Fruit fly (Drosophila melanogaster): Measurements from ENCODE around the gene CG7275.

Gene CG7275

dm6 chr3L:15537916-15538581, 39.3 kb downstream of the CG7275 start:
- peak; percentile 80 for TF ChIP-seq noc (tag; optimal IDR thresholded peaks at IDR 0.05)

DNA sequence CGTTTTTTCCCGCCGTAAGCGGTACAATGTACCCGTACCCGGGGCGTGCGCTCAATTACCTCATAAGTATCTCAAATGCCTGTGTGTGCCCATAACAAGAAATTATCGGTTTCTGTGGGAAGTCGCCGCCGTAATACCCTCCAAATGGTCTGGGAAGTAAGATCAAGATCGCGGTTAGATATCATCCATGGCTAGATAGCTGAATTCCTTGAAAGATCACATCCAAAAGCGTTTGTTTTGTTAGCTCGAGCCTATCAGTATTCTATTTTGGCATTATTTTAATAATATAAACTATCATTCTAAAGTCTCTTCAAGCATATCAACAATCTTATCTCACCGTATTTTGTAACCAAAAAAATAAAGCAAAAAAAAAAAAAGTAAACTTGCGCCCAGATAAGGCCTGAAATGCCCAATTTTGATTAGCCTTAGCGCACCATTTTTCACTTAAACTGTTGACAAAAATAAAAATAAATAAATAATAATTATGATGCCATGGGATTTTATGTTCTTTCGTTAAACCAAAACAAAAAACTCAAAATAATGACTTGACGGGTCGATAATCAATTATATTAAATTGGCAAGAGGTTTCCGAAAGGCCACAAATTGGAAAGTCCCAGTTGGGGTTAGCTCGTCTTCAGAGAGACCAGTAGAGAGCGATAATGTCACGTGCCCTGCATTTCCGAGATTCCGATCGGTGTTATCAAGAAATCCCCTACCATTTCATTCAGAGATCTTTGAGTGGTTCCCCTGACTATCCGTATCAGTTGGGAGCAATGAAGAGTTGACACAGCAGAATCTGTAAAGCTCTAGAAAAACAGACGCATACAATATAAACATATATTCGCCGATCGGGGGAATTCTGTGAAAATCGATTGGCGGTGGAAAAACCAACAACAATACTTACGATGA, 40.1 kb downstream of the CG7275 start:
- peak; percentile 20 for TF ChIP-seq noc (tag; optimal IDR thresholded peaks at IDR 0.05)

- TF ChIP-seq noc (tag; optimal IDR thresholded peaks at IDR 0.05) = no peak
These were observed 41.2 kb downstream of the CG7275 start for dm6 chr3L:15539903-15540409.

DNA sequence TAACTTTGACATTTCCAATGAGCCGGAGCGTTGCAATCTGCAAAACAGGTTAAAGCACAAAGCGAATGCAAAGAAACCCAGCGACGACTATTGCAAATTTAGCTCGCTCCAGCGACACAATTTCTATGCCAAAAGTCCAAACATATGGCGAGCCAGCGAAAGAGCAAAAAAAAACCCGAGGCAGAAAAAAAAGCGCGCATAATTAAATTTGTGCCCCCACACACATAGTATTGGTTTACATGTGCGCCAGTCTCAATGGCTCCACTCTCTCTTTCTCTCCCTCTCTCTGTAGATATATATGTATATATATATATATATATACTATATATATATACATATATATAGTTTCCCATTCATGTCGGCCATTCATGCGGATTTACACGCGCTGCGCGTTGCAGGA, 41.9 kb downstream of the CG7275 start:
- TF ChIP-seq noc (tag; optimal IDR thresholded peaks at IDR 0.05) = no peak

dm6 chr3L:15541281-15541680, 42.5 kb downstream of the CG7275 start:
- no peak for TF ChIP-seq noc (tag; optimal IDR thresholded peaks at IDR 0.05)

DNA sequence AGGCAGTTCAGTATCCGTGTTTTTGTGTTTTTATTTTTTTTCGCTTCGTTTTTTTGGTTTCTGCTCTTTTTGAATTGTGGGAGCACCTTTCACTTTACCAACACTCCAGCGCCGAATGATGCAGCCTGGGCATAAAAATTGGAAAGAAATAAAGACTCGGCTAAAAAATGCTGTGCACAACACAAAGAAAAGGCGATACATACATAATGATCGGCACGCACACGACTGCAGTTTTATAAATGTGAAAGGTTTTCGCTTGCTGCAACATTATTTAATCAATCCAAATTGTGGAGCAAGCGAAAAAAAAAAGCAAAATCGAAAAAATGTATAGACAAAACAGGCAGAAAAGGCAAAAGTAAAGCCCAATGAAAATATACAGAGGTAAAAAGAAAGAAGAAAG, 44.3 kb downstream of the CG7275 start:
- TF ChIP-seq noc (tag; optimal IDR thresholded peaks at IDR 0.05) = no peak

DNA sequence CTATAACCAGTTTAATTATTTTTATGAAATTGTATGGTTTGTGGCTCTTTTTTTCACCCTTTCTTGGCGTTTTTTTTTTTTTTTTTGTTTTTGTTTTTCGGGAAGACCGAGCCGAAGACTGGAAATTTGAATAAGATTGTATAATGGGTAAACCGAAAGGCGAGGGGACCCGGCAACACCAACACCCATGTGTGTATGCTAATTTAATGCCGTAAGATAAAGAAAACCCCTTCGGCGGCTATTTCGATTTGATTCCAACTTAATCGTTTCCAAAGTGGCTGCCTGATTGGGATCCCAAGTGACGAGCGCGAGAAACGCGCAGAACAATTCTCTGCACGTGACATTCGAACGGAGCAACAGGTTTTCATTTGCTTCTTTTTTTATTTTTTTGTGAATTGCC, 44.7 kb downstream of the CG7275 start:
- no peak for TF ChIP-seq noc (tag; optimal IDR thresholded peaks at IDR 0.05)

dm6 chr3L:15544455-15545415, 46.0 kb downstream of the CG7275 start:
- TF ChIP-seq noc (tag; optimal IDR thresholded peaks at IDR 0.05) = no peak

- TF ChIP-seq noc (tag; optimal IDR thresholded peaks at IDR 0.05) = no peak
These were observed 48.5 kb downstream of the CG7275 start for dm6 chr3L:15547187-15547790.

DNA sequence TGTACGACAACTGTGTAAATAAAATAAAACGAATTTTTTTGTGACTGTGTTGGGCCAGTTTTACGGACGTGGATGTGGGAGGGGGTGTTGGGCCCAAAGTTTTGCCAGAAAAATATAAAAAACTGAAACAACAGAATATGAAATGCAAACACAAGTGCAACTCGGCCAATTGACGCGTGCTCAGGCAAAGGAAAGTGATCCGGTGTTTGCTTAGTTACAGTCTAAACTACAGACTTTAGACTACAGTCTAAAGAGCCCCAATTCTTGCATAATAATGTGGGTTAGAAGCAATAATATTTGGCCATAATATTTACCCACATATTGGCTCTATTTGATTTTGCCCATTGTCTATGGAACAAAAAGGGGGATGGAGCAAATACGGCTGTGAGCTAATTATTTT, 50.1 kb downstream of the CG7275 start:
- peak; percentile 9 for TF ChIP-seq noc (tag; optimal IDR thresholded peaks at IDR 0.05)
